Worm (Caenorhabditis elegans): Measurements from ENCODE around the gene eea-1.

DNA sequence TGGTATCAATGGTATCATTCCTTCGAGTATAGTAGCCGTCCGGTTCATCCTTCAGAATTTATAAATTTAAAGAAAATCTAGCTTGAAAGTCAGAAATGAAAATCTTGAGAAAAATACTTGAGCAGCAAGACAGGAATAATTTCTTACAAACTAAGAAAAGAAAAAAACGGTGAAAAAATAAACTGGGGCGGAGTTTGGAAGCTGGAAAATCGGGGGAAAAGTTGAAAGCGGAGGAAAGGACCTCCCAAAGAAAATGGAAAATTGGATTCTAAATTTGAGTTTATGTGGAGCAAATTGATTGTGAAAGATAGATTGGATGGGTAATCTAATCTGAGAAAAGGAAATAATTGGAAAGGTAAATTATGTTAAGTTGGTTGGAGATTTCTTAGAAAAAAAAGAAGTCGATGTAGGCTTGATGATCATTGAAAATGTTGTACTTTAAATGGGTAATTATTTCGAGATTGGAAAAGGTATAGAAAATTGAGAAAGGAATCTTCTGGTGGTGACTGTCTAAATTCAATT lies 38.9 kb upstream of the eea-1 start, which contains the start of gene frpr-5:
- TF ChIP-seq dao-5 (tag; optimal IDR thresholded peaks at IDR 0.05) (no peak), him-1 (tag; optimal IDR thresholded peaks at IDR 0.05) (no peak)

Data from whole organism, L4/young adult.